Worm (Caenorhabditis elegans) whole organism, young adult: ENCODE data around the gene vha-7.

Source experiments
- F37B4.10 ChIP-seq: fragments of 200-800 bp; sonication (Bioruptor generic); IDR thresholded peaks from 2 replicates; pipeline ENCODE4 v1.3.6; 2022; ENCODE audit warnings: missing genetic modification characterization, missing compliant biosample characterization
- T26A5.8 ChIP-seq: sonication (generic microtip); optimal IDR thresholded peaks from 2 replicates; lab custom pipeline; 2016; ENCODE audit warnings: missing genetic modification characterization, missing compliant biosample characterization
- ceh-100 ChIP-seq: fragments of 200-800 bp; sonication (Bioruptor generic); IDR thresholded peaks from 2 replicates; pipeline ENCODE4 v1.3.6; 2022; ENCODE audit warnings: missing genetic modification reagents, missing genetic modification characterization, missing compliant biosample characterization
- ceh-58 ChIP-seq: fragments of 200-800 bp; sonication (Bioruptor generic); IDR thresholded peaks from 2 replicates; pipeline ENCODE4 v1.3.6; 2022; ENCODE audit warnings: missing genetic modification characterization, missing compliant biosample characterization
- ceh-91 ChIP-seq: fragments of 200-800 bp; sonication (Bioruptor generic); IDR thresholded peaks from 2 replicates; pipeline ENCODE4 v1.3.6; 2022; ENCODE audit warnings: missing genetic modification reagents, missing genetic modification characterization, missing compliant biosample characterization
- dpff-1 ChIP-seq: sonication (generic microtip); optimal IDR thresholded peaks from 2 replicates; lab custom pipeline; 2017; ENCODE audit warnings: mild to moderate bottlenecking, missing genetic modification characterization, missing compliant biosample characterization
- nhr-90 ChIP-seq: sonication (generic microtip); optimal IDR thresholded peaks from 2 replicates; lab custom pipeline; 2016; ENCODE audit warnings: missing genotype, mild to moderate bottlenecking, missing genetic modification characterization, missing compliant biosample characterization
- repo-1 ChIP-seq: sonication (generic microtip); optimal IDR thresholded peaks from 2 replicates; lab custom pipeline; 2017; ENCODE audit warnings: mild to moderate bottlenecking, missing genetic modification characterization, missing compliant biosample characterization
- snpc-4 ChIP-seq, 5 experiments: fragments of 150-350 bp in 1 of 5; sonication (generic microtip) in 4 of 5; optimal IDR thresholded peaks; 2 replicates each; lab custom pipeline; 2014 to 2018; ENCODE audit warnings: missing genetic modification characterization in 5 of 5, missing biosample characterization in 3 of 5, antibody characterized with exemption in 2 of 5, mild to moderate bottlenecking in 2 of 5, missing compliant biosample characterization in 2 of 5, missing genotype in 2 of 5, moderate library complexity in 2 of 5, missing genetic modification reagents in 1 of 5
- unc-62 ChIP-seq: fragments of 150-350 bp; optimal IDR thresholded peaks from 2 replicates; lab custom pipeline; 2014; ENCODE audit warnings: missing biosample characterization, missing genetic modification reagents, missing genetic modification characterization

DNA sequence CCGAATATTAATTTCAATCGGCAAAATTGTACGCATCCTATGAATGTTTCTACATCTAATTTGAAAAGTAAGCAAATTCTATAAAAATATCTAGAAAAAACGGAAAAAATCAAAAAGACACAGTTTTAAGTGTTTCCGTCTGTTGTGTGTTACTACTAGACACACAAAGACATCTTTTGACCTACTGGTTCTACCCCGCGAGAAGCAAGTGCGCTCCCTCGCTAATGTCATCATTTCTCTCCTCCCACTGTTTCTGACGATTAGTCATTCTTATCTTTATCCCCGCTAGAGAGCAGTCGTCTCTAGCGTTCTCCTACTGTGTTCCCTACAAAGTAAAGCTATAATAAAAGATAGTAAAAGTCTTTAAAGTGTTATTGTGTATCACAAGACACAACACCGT lies 22.3 kb upstream of the vha-7 start:
- TF ChIP-seq ceh-100 (GFP tag; lab: Robert Waterston, UW) = no peak
- no peak for TF ChIP-seq repo-1
- TF ChIP-seq nhr-90 = no peak
- no peak for TF ChIP-seq ceh-91 (GFP tag; lab: Robert Waterston, UW)
- TF ChIP-seq dpff-1 = no peak
- TF ChIP-seq snpc-4 (GFP tag; optimal IDR thresholded peaks at IDR 0.05; lab: Kevin White, UChicago) = no peak
- no peak for TF ChIP-seq snpc-4 (tag; optimal IDR thresholded peaks at IDR 0.05; lab: Kevin White, UChicago)
- TF ChIP-seq F37B4.10 (GFP tag; lab: Robert Waterston, UW) = no peak
- TF ChIP-seq T26A5.8 = no peak
- TF ChIP-seq unc-62 (GFP tag; lab: Kevin White, UChicago) = no peak
- no peak for TF ChIP-seq ceh-58 (GFP tag; lab: Robert Waterston, UW)
